Worm (Caenorhabditis elegans) whole organism, L4 larva: ENCODE results near the gene smg-8.

Source experiments
- Y105C5A.15 ChIP-seq: fragments of 200-800 bp; sonication (Bioruptor generic); IDR thresholded peaks from 2 replicates; pipeline ENCODE4 v1.3.6; 2022; ENCODE audit warnings: missing genetic modification characterization, missing compliant biosample characterization
- aha-1 ChIP-seq: fragments of 150-350 bp; peaks from one replicate; lab custom pipeline; 2014; ENCODE audit warnings: missing biosample characterization, missing genetic modification characterization
- aly-2 ChIP-seq: sonication (generic microtip); optimal IDR thresholded peaks from 2 replicates; lab custom pipeline; 2018; ENCODE audit warnings: missing biosample characterization, missing genetic modification characterization
- ceh-62 ChIP-seq: sonication (generic microtip); optimal IDR thresholded peaks from 2 replicates; lab custom pipeline; 2017; ENCODE audit warnings: missing biosample characterization, missing genetic modification characterization
- cey-2 ChIP-seq: sonication (generic microtip); optimal IDR thresholded peaks from 3 replicates; lab custom pipeline; 2017; ENCODE audit warnings: missing genetic modification characterization, mild to moderate bottlenecking, missing compliant biosample characterization, antibody characterized with exemption, borderline replicate concordance; ENCODE audit not compliant: insufficient read depth
- ctbp-1 ChIP-seq: fragments of 200-800 bp; sonication (Bioruptor generic); IDR thresholded peaks from 2 replicates; pipeline ENCODE4 v1.3.6; 2022; ENCODE audit warnings: missing genetic modification reagents, missing genetic modification characterization, missing compliant biosample characterization
- daf-12 ChIP-seq: fragments of 150-350 bp; optimal IDR thresholded peaks from 2 replicates; lab custom pipeline; 2014; ENCODE audit warnings: missing biosample characterization, missing genetic modification reagents, missing genetic modification characterization
- egl-27 ChIP-seq: sonication (generic microtip); optimal IDR thresholded peaks from 3 replicates; lab custom pipeline; 2017; ENCODE audit warnings: missing biosample characterization, missing genetic modification reagents, missing genetic modification characterization
- hlh-30 ChIP-seq: sonication (generic microtip); optimal IDR thresholded peaks from 2 replicates; lab custom pipeline; 2017; ENCODE audit warnings: antibody characterized with exemption, mild to moderate bottlenecking, missing genetic modification characterization, missing compliant biosample characterization; ENCODE audit not compliant: insufficient read depth
- lsy-2 ChIP-seq, 2 experiments: fragments of 150-350 bp in 1 of 2; sonication (generic microtip) in 1 of 2; optimal IDR thresholded peaks; 2 replicates each; lab custom pipeline; 2014 to 2017; ENCODE audit warnings: missing biosample characterization in 2 of 2, missing genetic modification characterization in 2 of 2
- madf-9 ChIP-seq: fragments of 200-800 bp; sonication (Bioruptor generic); conservative IDR thresholded peaks from 2 replicates; pipeline ENCODE4 v1.3.6; 2022; ENCODE audit warnings: missing genetic modification reagents, missing genetic modification characterization, missing compliant biosample characterization
- nhr-111 ChIP-seq: fragments of 200-800 bp; sonication (Bioruptor generic); optimal IDR thresholded peaks from 2 replicates; lab custom pipeline; 2018; ENCODE audit warnings: mild to moderate bottlenecking, missing genetic modification characterization, missing compliant biosample characterization
- nhr-77 ChIP-seq: fragments of 150-350 bp; optimal IDR thresholded peaks from 2 replicates; lab custom pipeline; 2014; ENCODE audit warnings: missing biosample characterization, missing genetic modification characterization
- pha-4 ChIP-seq, 2 experiments: fragments of 150-350 bp in 1 of 2; fragments of 200-800 bp in 1 of 2; sonication (Bioruptor generic) in 1 of 2; IDR thresholded peaks in 1 of 2; optimal IDR thresholded peaks in 1 of 2; 2 replicates each; pipeline versions ENCODE4 v1.3.6 to Lab custom; 2014 to 2022; ENCODE audit warnings: missing genetic modification characterization in 2 of 2, missing genetic modification reagents in 2 of 2, missing biosample characterization in 1 of 2, missing compliant biosample characterization in 1 of 2
- skn-1 ChIP-seq: fragments of 150-350 bp; optimal IDR thresholded peaks from 2 replicates; lab custom pipeline; 2014; ENCODE audit warnings: missing biosample characterization, missing genetic modification characterization
- spr-1 ChIP-seq: sonication (generic microtip); optimal IDR thresholded peaks from 2 replicates; lab custom pipeline; 2016; ENCODE audit warnings: mild to moderate bottlenecking, missing genetic modification characterization, missing compliant biosample characterization

smg-8 gene

ce11 chrII:14496809-14497208 is 55.6 kb downstream of the smg-8 start (continued):
- TF ChIP-seq lsy-2 (tag; optimal IDR thresholded peaks at IDR 0.05; lab: Kevin White, UChicago) (peak; percentile 39 to 84), aha-1 (tag; lab: Kevin White, UChicago) (peak; percentile 99), aly-2 (no peak), spr-1 (peak; percentile 87), ctbp-1 (GFP tag; lab: Robert Waterston, UW) (peak; percentile 76), Y105C5A.15 (peak; percentile 86), daf-12 (tag; lab: Kevin White, UChicago) (no peak), pha-4 (GFP tag; IDR thresholded peaks at IDR 0.05; lab: Robert Waterston, UW) (peak; percentile 93), pha-4 (tag; optimal IDR thresholded peaks at IDR 0.05; lab: Kevin White, UChicago) (no peak), cey-2 (tag; lab: Kevin White, UChicago) (peak; percentile 26), skn-1 (tag; lab: Kevin White, UChicago) (no peak), hlh-30 (tag; lab: Kevin White, UChicago) (peak; percentile 81), madf-9 (peak; percentile 79), nhr-111 (GFP tag; lab: Kevin White, UChicago) (peak; percentile 83), egl-27 (tag; lab: Kevin White, UChicago) (no peak), ceh-62 (tag; lab: Kevin White, UChicago) (no peak), nhr-77 (tag; lab: Kevin White, UChicago) (peak; percentile 96)
